Worm (Caenorhabditis elegans): ENCODE results near the gene tftc-1.

tftc-1 gene

ce11 chrIV:2311554-2311953, 37.5 kb upstream of the tftc-1 start:
- TF ChIP-seq elt-3 (tag; optimal IDR thresholded peaks at IDR 0.05): no peak
- TF ChIP-seq lin-15B (tag; optimal IDR thresholded peaks at IDR 0.05): peak; percentile 18

ce11 chrIV:2313721-2314683, 35.1 kb upstream of the tftc-1 start, which contains the start of gene vha-11:
vha-11 (minus strand) TSS chrIV:2314567.
- peak; percentile 1 for TF ChIP-seq lin-15B (tag; optimal IDR thresholded peaks at IDR 0.05)
- TF ChIP-seq skn-1 (tag; optimal IDR thresholded peaks at IDR 0.05): no peak
- no peak for TF ChIP-seq nhr-11 (tag; optimal IDR thresholded peaks at IDR 0.05)
- TF ChIP-seq nhr-43 (tag; optimal IDR thresholded peaks at IDR 0.05; ENCODE audit: poor library complexity, severe bottlenecking): peak; percentile 1
- TF ChIP-seq elt-2 (tag; optimal IDR thresholded peaks at IDR 0.05): peak; percentile 1
- peak; percentile 86 for TF ChIP-seq ceh-28 (tag; optimal IDR thresholded peaks at IDR 0.05)
- peak; percentile 44 for TF ChIP-seq ama-1 (optimal IDR thresholded peaks at IDR 0.05)
- TF ChIP-seq mdl-1 (tag; optimal IDR thresholded peaks at IDR 0.05): no peak
- TF ChIP-seq aly-2 (tag; optimal IDR thresholded peaks at IDR 0.05): no peak

- TF ChIP-seq pqm-1 (tag; optimal IDR thresholded peaks at IDR 0.05): peak; percentile 52
- TF ChIP-seq ceh-16 (tag; optimal IDR thresholded peaks at IDR 0.05): no peak
- peak; percentile 84 for TF ChIP-seq ceh-28 (tag; optimal IDR thresholded peaks at IDR 0.05)
Observed at ce11 chrIV:2314862-2315261, 34.2 kb upstream of the tftc-1 start.

- TF ChIP-seq ztf-11 (tag; optimal IDR thresholded peaks at IDR 0.05) (no peak), ama-1 (optimal IDR thresholded peaks at IDR 0.05) (peak; percentile 48)
Observed at ce11 chrIV:2315545-2315995, 33.5 kb upstream of the tftc-1 start, which contains the start of gene vha-3. vha-3 (minus strand) TSS chrIV:2315945.

- TF ChIP-seq eor-1 (tag; optimal IDR thresholded peaks at IDR 0.05): no peak
- TF ChIP-seq ceh-28 (tag; optimal IDR thresholded peaks at IDR 0.05): no peak
- no peak for TF ChIP-seq snpc-4 (tag; optimal IDR thresholded peaks at IDR 0.05)
- no peak for TF ChIP-seq nhr-67 (tag; optimal IDR thresholded peaks at IDR 0.05)
- TF ChIP-seq fkh-2 (tag; optimal IDR thresholded peaks at IDR 0.05): no peak
- TF ChIP-seq pha-4 (tag; optimal IDR thresholded peaks at IDR 0.05): no peak
- TF ChIP-seq ceh-16 (tag; optimal IDR thresholded peaks at IDR 0.05): no peak
- TF ChIP-seq fos-1 (tag; optimal IDR thresholded peaks at IDR 0.05): no peak
- TF ChIP-seq unc-62 (GFP tag; optimal IDR thresholded peaks at IDR 0.05): no peak
- TF ChIP-seq hmg-11 (tag; optimal IDR thresholded peaks at IDR 0.05): no peak
- no peak for TF ChIP-seq nhr-12 (tag; optimal IDR thresholded peaks at IDR 0.05)
- no peak for TF ChIP-seq nhr-77 (tag; optimal IDR thresholded peaks at IDR 0.05)
Observed at ce11 chrIV:2316273-2316672, 32.8 kb upstream of the tftc-1 start, which contains the start of gene Y38F2AL.12. Y38F2AL.12 (plus strand) TSS chrIV:2316573.

ce11 chrIV:2316796-2317195, 32.3 kb upstream of the tftc-1 start:
- TF ChIP-seq nhr-76 (tag; optimal IDR thresholded peaks at IDR 0.05) (no peak), fos-1 (tag; optimal IDR thresholded peaks at IDR 0.05) (no peak), snpc-4 (tag; optimal IDR thresholded peaks at IDR 0.05) (peak; percentile 56), elt-2 (tag; optimal IDR thresholded peaks at IDR 0.05) (peak; percentile 75), nhr-237 (tag; optimal IDR thresholded peaks at IDR 0.05) (no peak), pqm-1 (tag; optimal IDR thresholded peaks at IDR 0.05) (peak; percentile 71), jun-1 (tag; optimal IDR thresholded peaks at IDR 0.05) (peak; percentile 27), nfya-1 (tag; optimal IDR thresholded peaks at IDR 0.05; ENCODE audit: insufficient read depth) (peak; percentile 79), lin-39 (tag; optimal IDR thresholded peaks at IDR 0.05) (peak; percentile 69), lin-15B (tag; optimal IDR thresholded peaks at IDR 0.05) (peak; percentile 95), nhr-23 (tag; optimal IDR thresholded peaks at IDR 0.05) (peak; percentile 53), nhr-25 (tag; optimal IDR thresholded peaks at IDR 0.05) (peak; percentile 34), ama-1 (optimal IDR thresholded peaks at IDR 0.05) (peak; percentile 47), hmg-11 (tag; optimal IDR thresholded peaks at IDR 0.05) (peak; percentile 85), mml-1 (tag; optimal IDR thresholded peaks at IDR 0.05) (no peak)

Measured in whole organism, L3 larva.